Worm (Caenorhabditis elegans) whole organism, L1 larva: Measurements from ENCODE around the gene cyp-25A1.

Experiments used
- C04F5.9 ChIP-seq: sonication (generic microtip); optimal IDR thresholded peaks from 2 replicates; lab custom pipeline; 2016; ENCODE audit warnings: missing genetic modification characterization, missing compliant biosample characterization
- C16A3.4 ChIP-seq: fragments of 150-350 bp; optimal IDR thresholded peaks from 2 replicates; lab custom pipeline; 2014; ENCODE audit warnings: missing biosample characterization, missing genetic modification characterization
- Y116A8C.19 ChIP-seq: sonication (generic microtip); optimal IDR thresholded peaks from 2 replicates; lab custom pipeline; 2016; ENCODE audit warnings: missing compliant biosample characterization, missing genetic modification characterization, borderline replicate concordance
- aha-1 ChIP-seq: fragments of 150-350 bp; optimal IDR thresholded peaks from 2 replicates; lab custom pipeline; 2014; ENCODE audit warnings: missing biosample characterization, missing genetic modification characterization
- blmp-1 ChIP-seq: fragments of 150-350 bp; optimal IDR thresholded peaks from 2 replicates; lab custom pipeline; 2014; ENCODE audit warnings: missing biosample characterization, missing genetic modification characterization
- efl-1 ChIP-seq, 4 experiments: fragments of 150-350 bp; optimal IDR thresholded peaks in 3 of 4; peaks in 1 of 4; 1 replicate in 1 of 4; 2 replicates in 3 of 4; lab custom pipeline; 2014; ENCODE audit warnings: missing biosample characterization in 2 of 4, missing genetic modification characterization in 2 of 4, missing genetic modification reagents in 2 of 4
- elt-2 ChIP-seq: sonication (generic microtip); optimal IDR thresholded peaks from 2 replicates; lab custom pipeline; 2016; ENCODE audit warnings: missing genetic modification characterization, mild to moderate bottlenecking, inconsistent platforms, missing compliant biosample characterization, missing genetic modification reagents
- fos-1 ChIP-seq: fragments of 150-350 bp; optimal IDR thresholded peaks from 2 replicates; lab custom pipeline; 2014; ENCODE audit warnings: missing biosample characterization, missing genetic modification characterization
- hlh-4 ChIP-seq: sonication (generic microtip); optimal IDR thresholded peaks from 2 replicates; lab custom pipeline; 2016; ENCODE audit warnings: mild to moderate bottlenecking, missing genetic modification characterization, missing compliant biosample characterization
- hpl-2 ChIP-seq: fragments of 150-350 bp; optimal IDR thresholded peaks from 2 replicates; lab custom pipeline; 2014; ENCODE audit warnings: missing biosample characterization, missing genetic modification reagents, missing genetic modification characterization
- irx-1 ChIP-seq: sonication (generic microtip); optimal IDR thresholded peaks from 2 replicates; lab custom pipeline; 2016; ENCODE audit warnings: missing genetic modification characterization, missing compliant biosample characterization
- jun-1 ChIP-seq: fragments of 150-350 bp; optimal IDR thresholded peaks from 2 replicates; lab custom pipeline; 2014; ENCODE audit warnings: missing biosample characterization, missing genetic modification reagents, missing genetic modification characterization
- lin-14 ChIP-seq: fragments of 200-800 bp; sonication (Bioruptor generic); optimal IDR thresholded peaks from 2 replicates; lab custom pipeline; 2018; ENCODE audit warnings: mild to moderate bottlenecking, missing genetic modification characterization, moderate library complexity, missing compliant biosample characterization
- lin-35 ChIP-seq, 2 experiments: fragments of 150-350 bp; optimal IDR thresholded peaks; 2 replicates each; lab custom pipeline; 2014; ENCODE audit warnings: missing biosample characterization in 2 of 2, missing genetic modification characterization in 2 of 2, missing genetic modification reagents in 2 of 2
- lir-3 ChIP-seq: sonication (generic microtip); optimal IDR thresholded peaks from 2 replicates; lab custom pipeline; 2016; ENCODE audit warnings: mild to moderate bottlenecking, missing genetic modification characterization, moderate library complexity, missing compliant biosample characterization; ENCODE audit not compliant: poor library complexity
- lsy-2 ChIP-seq, 2 experiments: fragments of 150-350 bp; optimal IDR thresholded peaks; 2 replicates each; lab custom pipeline; 2014; ENCODE audit warnings: missing biosample characterization in 2 of 2, missing genetic modification characterization in 2 of 2
- mdl-1 ChIP-seq, 2 experiments: fragments of 150-350 bp; optimal IDR thresholded peaks; 2 replicates each; lab custom pipeline; 2014 to 2017; ENCODE audit warnings: missing biosample characterization in 2 of 2, missing genetic modification characterization in 2 of 2, inconsistent platforms in 1 of 2
- mep-1 ChIP-seq: fragments of 150-350 bp; optimal IDR thresholded peaks from 2 replicates; lab custom pipeline; 2014; ENCODE audit warnings: missing biosample characterization, missing genetic modification characterization
- nhr-20 ChIP-seq: sonication (generic microtip); optimal IDR thresholded peaks from 2 replicates; lab custom pipeline; 2016; ENCODE audit warnings: mild to moderate bottlenecking, missing genetic modification characterization, missing compliant biosample characterization
- nhr-71 ChIP-seq: sonication (generic microtip); optimal IDR thresholded peaks from 2 replicates; lab custom pipeline; 2016; ENCODE audit warnings: mild to moderate bottlenecking, missing genetic modification characterization, moderate library complexity, missing compliant biosample characterization
- nhr-84 ChIP-seq: sonication (generic microtip); optimal IDR thresholded peaks from 2 replicates; lab custom pipeline; 2017; ENCODE audit warnings: missing biosample characterization, missing genetic modification characterization
- nhr-85 ChIP-seq: sonication (generic microtip); peaks from one replicate; lab custom pipeline; 2016; ENCODE audit warnings: missing genetic modification characterization, inconsistent platforms, missing compliant biosample characterization
- pqm-1 ChIP-seq: sonication (generic microtip); optimal IDR thresholded peaks from 3 replicates; lab custom pipeline; 2017; ENCODE audit warnings: missing biosample characterization, missing genetic modification characterization
- rnt-1 ChIP-seq: sonication (generic microtip); optimal IDR thresholded peaks from 2 replicates; lab custom pipeline; 2016; ENCODE audit warnings: mild to moderate bottlenecking, missing genetic modification characterization, moderate library complexity, missing compliant biosample characterization
- skn-1 ChIP-seq: fragments of 150-350 bp; optimal IDR thresholded peaks from 2 replicates; lab custom pipeline; 2014; ENCODE audit warnings: missing biosample characterization, missing genetic modification characterization
- snu-23 ChIP-seq: sonication (generic microtip); optimal IDR thresholded peaks from 2 replicates; lab custom pipeline; 2016; ENCODE audit warnings: missing genetic modification characterization, missing compliant biosample characterization
- swsn-7 ChIP-seq: sonication (generic microtip); optimal IDR thresholded peaks from 2 replicates; lab custom pipeline; 2016; ENCODE audit warnings: missing genetic modification characterization, missing compliant biosample characterization
- unc-130 ChIP-seq: fragments of 150-350 bp; optimal IDR thresholded peaks from 2 replicates; lab custom pipeline; 2017; ENCODE audit warnings: missing biosample characterization, missing genetic modification characterization, inconsistent platforms

Gene cyp-25A1

DNA sequence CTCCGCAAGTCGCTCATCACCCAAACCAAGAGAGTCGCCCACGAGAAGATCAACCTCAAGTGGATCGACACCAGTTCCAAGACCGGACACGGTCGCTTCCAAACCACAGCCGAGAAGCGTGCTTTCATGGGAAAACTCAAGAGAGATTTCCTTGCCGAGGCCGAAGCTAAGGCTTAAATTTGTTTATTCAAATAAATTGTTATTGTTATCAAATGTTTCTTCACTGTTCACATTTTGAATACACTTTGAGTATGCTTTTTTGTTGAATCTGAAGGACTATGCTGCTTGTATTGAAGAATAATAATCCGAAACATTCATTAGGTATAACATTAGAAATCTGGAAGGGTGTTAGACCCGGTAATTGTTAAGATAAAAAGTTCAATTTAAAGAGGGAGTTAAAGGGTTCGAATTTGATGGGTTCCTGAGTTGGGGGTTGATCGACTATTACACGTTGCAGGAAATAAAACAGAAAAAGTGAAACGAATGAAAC, 36.9 kb downstream of the cyp-25A1 start (continued):
- TF ChIP-seq jun-1 (tag; lab: Kevin White, UChicago) (no peak), fos-1 (tag; lab: Kevin White, UChicago) (peak; percentile 66), nhr-20 (tag; lab: Kevin White, UChicago) (peak; percentile 2), nhr-85 (tag; lab: Kevin White, UChicago) (peak; percentile 40), unc-130 (tag; lab: Kevin White, UChicago) (no peak), C16A3.4 (tag; lab: Kevin White, UChicago) (peak; percentile 7), pqm-1 (tag; lab: Kevin White, UChicago) (no peak), hlh-4 (tag; lab: Kevin White, UChicago) (no peak), hpl-2 (GFP tag; lab: Kevin White, UChicago) (peak; percentile 44), aha-1 (tag; lab: Kevin White, UChicago) (no peak), lsy-2 (tag; optimal IDR thresholded peaks at IDR 0.05; lab: Kevin White, UChicago) (peak in 1 of 2 experiments; percentile 67)

DNA sequence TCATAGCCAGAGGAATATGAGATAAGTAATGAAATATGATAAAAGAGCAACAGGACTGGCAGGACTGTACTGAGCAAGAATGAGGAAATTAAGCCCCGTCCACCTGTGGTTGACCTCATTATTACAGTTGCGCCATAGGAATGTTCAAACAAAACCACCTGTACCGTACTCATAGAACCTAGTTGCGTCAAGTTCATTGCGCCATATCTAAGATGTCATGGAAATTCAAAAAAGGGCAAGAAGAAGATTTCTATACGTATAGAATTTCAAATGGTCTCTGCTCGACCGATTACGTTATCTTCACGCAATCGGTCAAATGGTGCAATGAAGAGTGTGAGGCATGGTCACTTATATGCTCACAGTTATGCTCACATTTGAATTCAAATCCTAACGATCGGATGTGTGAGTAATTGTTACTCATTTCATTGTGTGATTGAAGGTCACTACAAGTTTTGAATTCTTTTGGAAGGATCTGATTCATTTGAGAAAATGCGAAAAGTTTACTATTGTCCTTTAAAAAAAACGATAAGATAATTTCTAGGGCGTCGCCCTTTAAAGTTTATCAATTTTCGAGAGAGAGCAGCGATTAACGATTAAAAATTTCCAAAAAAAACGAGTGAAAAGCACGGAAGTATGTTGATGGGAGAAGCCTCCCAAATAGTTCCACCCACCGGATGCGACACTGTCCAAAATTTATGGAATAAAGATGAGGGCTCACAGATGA, 39.5 kb downstream of the cyp-25A1 start:
- TF ChIP-seq efl-1 (optimal IDR thresholded peaks at IDR 0.05; lab: Kevin White, UChicago) (no peak), efl-1 (GFP tag; optimal IDR thresholded peaks at IDR 0.05 in 1 of 2; lab: Kevin White, UChicago) (peak in 1 of 2 experiments; percentile 7), lin-35 (GFP tag; optimal IDR thresholded peaks at IDR 0.05; lab: Kevin White, UChicago) (no peak), elt-2 (tag; lab: Kevin White, UChicago) (peak; percentile 20)

DNA sequence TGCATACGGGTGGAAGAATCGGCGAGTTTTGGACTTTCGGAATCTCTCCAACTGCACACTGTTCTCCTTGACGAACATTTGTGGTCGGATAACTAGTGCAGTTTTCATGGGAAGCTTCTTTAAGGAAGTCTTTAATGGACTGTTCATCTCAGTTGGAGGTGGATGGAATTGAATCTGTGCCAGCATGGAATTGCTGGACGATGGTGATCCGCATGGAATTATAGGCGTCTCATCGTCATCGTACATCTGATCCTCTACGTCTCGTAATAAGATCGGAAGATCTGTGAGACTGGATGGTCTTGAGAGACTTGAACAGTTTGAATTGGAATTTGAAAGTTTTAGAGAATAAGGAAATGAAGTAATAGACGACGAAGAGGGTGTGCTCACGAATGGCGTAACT, 40.6 kb downstream of the cyp-25A1 start:
- no peak for TF ChIP-seq efl-1 (optimal IDR thresholded peaks at IDR 0.05; lab: Kevin White, UChicago)
- peak in 1 of 2 experiments; percentile 63 for TF ChIP-seq efl-1 (GFP tag; optimal IDR thresholded peaks at IDR 0.05 in 1 of 2; lab: Kevin White, UChicago)
- no peak for TF ChIP-seq aha-1 (tag; lab: Kevin White, UChicago)
- TF ChIP-seq irx-1 (tag; lab: Kevin White, UChicago): no peak

DNA sequence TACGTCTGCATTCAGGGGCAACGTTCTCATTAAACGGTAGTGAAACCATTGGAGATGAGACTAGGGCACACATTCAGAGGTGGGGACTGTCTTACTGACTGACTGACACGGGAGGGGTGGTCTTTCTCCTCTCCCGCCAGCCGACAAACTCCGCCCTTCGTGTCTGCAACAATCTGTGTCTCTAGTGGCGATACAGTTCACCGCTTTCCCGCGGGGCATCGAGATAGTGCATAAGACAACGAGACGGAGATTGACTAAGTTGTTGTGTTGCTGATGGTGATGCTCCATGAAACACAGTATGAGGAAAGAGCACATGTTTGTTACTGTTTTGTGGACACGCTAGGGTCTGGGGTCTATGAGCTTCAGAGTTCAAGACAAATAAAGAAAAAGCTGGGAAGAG, 41.0 kb downstream of the cyp-25A1 start:
- peak in 1 of 2 experiments; percentile 9 for TF ChIP-seq mdl-1 (tag; optimal IDR thresholded peaks at IDR 0.05; lab: Kevin White, UChicago)
- no peak for TF ChIP-seq mep-1 (tag; lab: Kevin White, UChicago)
- peak; percentile 47 for TF ChIP-seq lin-14 (GFP tag; lab: Kevin White, UChicago)
- peak in 1 of 2 experiments; percentile 19 for TF ChIP-seq efl-1 (optimal IDR thresholded peaks at IDR 0.05; lab: Kevin White, UChicago)
- peak in 1 of 2 experiments; percentile 78 for TF ChIP-seq efl-1 (GFP tag; optimal IDR thresholded peaks at IDR 0.05 in 1 of 2; lab: Kevin White, UChicago)
- TF ChIP-seq swsn-7: peak; percentile 14
- peak; percentile 26 for TF ChIP-seq nhr-71
- no peak for TF ChIP-seq lir-3
- peak; percentile 13 for TF ChIP-seq snu-23
- TF ChIP-seq Y116A8C.19 (tag; lab: Kevin White, UChicago): no peak
- peak; percentile 21 for TF ChIP-seq skn-1 (tag; lab: Kevin White, UChicago)
- no peak for TF ChIP-seq nhr-84 (tag; lab: Kevin White, UChicago)
- peak in 1 of 2 experiments; percentile 28 for TF ChIP-seq lin-35 (GFP tag; optimal IDR thresholded peaks at IDR 0.05; lab: Kevin White, UChicago)
- TF ChIP-seq, all 84 proteins: peak for 8

DNA sequence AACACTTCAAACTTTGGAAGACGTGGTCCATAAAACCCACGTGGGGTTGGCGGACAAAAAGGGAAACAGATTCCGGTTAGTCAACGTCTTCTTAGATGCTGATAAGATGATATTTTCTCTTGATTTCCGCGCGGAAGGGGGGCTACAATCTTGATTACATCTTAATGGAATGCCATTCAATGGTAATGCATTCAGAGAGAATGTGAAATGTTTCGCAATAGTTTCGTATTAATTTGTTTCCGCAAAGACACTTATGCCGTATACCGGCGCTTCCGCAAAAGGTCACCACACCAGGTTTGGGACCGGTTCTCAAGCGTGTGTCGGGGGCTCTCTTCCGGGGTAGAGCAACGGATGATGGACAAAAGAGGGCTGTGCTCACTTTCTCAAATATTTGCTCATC, 42.1 kb downstream of the cyp-25A1 start:
- no peak for TF ChIP-seq C04F5.9
- no peak for TF ChIP-seq rnt-1
- peak; percentile 14 for TF ChIP-seq blmp-1 (tag; lab: Kevin White, UChicago)
- no peak for TF ChIP-seq hpl-2 (GFP tag; lab: Kevin White, UChicago)
- TF ChIP-seq hlh-4 (tag; lab: Kevin White, UChicago): no peak
- no peak for TF ChIP-seq C16A3.4 (tag; lab: Kevin White, UChicago)

DNA sequence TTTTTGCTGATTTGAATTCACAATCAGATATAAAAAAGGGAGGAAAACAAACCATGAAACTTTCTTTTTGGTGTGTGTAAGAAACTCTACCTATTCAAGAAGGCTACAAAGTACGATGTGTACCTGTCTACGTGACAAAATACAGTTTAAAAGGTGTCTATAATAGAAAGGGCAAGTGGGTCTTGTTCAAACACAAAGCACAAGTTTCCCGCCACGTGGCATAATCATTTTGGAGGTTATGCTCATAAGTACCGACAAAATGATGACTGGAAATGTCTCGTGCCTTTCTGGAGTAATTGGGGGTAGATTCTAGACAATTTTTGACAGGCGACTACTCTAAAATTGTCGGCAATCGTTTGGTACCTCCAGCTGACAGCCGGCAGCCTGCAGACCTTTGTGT, 42.5 kb downstream of the cyp-25A1 start:
- TF ChIP-seq nhr-71: no peak
- peak; percentile 8 for TF ChIP-seq elt-2 (tag; lab: Kevin White, UChicago)
- TF ChIP-seq lin-35 (GFP tag; optimal IDR thresholded peaks at IDR 0.05; lab: Kevin White, UChicago): peak in 1 of 2 experiments; percentile 34
- TF ChIP-seq, all 84 proteins: peak for 2
